Worm (Caenorhabditis elegans) whole organism, L3 larva: ENCODE results near the gene F13H8.8.

ENCODE experiments used
- ZK546.5 ChIP-seq: sonication (generic microtip); optimal IDR thresholded peaks from 2 replicates; lab custom pipeline; 2017; ENCODE audit warnings: missing biosample characterization, missing genetic modification characterization
- ama-1 ChIP-seq: fragments of 150-350 bp; optimal IDR thresholded peaks from 2 replicates; lab custom pipeline; 2018
- ceh-16 ChIP-seq: sonication (generic microtip); optimal IDR thresholded peaks from 2 replicates; lab custom pipeline; 2017; ENCODE audit warnings: missing biosample characterization, missing genetic modification characterization
- ceh-28 ChIP-seq: fragments of 150-350 bp; optimal IDR thresholded peaks from 2 replicates; lab custom pipeline; 2014; ENCODE audit warnings: missing biosample characterization, missing genetic modification reagents, missing genetic modification characterization
- ceh-9 ChIP-seq: sonication (generic microtip); optimal IDR thresholded peaks from 2 replicates; lab custom pipeline; 2018; ENCODE audit warnings: missing biosample characterization, missing genetic modification characterization
- daf-12 ChIP-seq: fragments of 150-350 bp; optimal IDR thresholded peaks from 2 replicates; lab custom pipeline; 2014; ENCODE audit warnings: missing biosample characterization, missing genetic modification reagents, missing genetic modification characterization
- egl-5 ChIP-seq: fragments of 150-350 bp; optimal IDR thresholded peaks from 2 replicates; lab custom pipeline; 2017; ENCODE audit warnings: missing biosample characterization, missing genetic modification reagents, missing genetic modification characterization, inconsistent platforms
- elt-1 ChIP-seq: fragments of 150-350 bp; optimal IDR thresholded peaks from 2 replicates; lab custom pipeline; 2014; ENCODE audit warnings: missing biosample characterization, missing genetic modification characterization
- elt-2 ChIP-seq: sonication (generic microtip); optimal IDR thresholded peaks from 2 replicates; lab custom pipeline; 2016; ENCODE audit warnings: missing genetic modification reagents, mild to moderate bottlenecking, missing genetic modification characterization, missing compliant biosample characterization
- elt-3 ChIP-seq, 3 experiments: fragments of 150-350 bp in 1 of 3; sonication (generic microtip) in 2 of 3; optimal IDR thresholded peaks; 2 replicates in 2 of 3; 4 replicates in 1 of 3; lab custom pipeline; 2014 to 2017; ENCODE audit warnings: missing biosample characterization in 3 of 3, missing genetic modification characterization in 3 of 3
- eor-1 ChIP-seq, 2 experiments: fragments of 150-350 bp; optimal IDR thresholded peaks; 2 replicates each; lab custom pipeline; 2014 to 2018; ENCODE audit warnings: missing biosample characterization in 2 of 2, missing genetic modification characterization in 2 of 2
- fkh-2 ChIP-seq: fragments of 150-350 bp; optimal IDR thresholded peaks from 2 replicates; lab custom pipeline; 2014; ENCODE audit warnings: missing biosample characterization, missing genetic modification reagents, missing genetic modification characterization
- fos-1 ChIP-seq: fragments of 150-350 bp; optimal IDR thresholded peaks from 2 replicates; lab custom pipeline; 2014; ENCODE audit warnings: missing biosample characterization, missing genetic modification characterization
- lin-15B ChIP-seq: fragments of 150-350 bp; optimal IDR thresholded peaks from 2 replicates; lab custom pipeline; 2014; ENCODE audit warnings: missing biosample characterization, missing genetic modification characterization
- lin-39 ChIP-seq: fragments of 150-350 bp; optimal IDR thresholded peaks from 2 replicates; lab custom pipeline; 2018; ENCODE audit warnings: missing biosample characterization, missing genetic modification reagents, missing genetic modification characterization
- lsy-12 ChIP-seq: sonication (generic microtip); optimal IDR thresholded peaks from 2 replicates; lab custom pipeline; 2016; ENCODE audit warnings: mild to moderate bottlenecking, missing genetic modification characterization, missing compliant biosample characterization
- mdl-1 ChIP-seq: fragments of 150-350 bp; optimal IDR thresholded peaks from 2 replicates; lab custom pipeline; 2014; ENCODE audit warnings: missing biosample characterization, missing genetic modification characterization
- mml-1 ChIP-seq: fragments of 150-350 bp; sonication (generic microtip); optimal IDR thresholded peaks from 3 replicates; lab custom pipeline; 2014; ENCODE audit warnings: missing biosample characterization, missing genetic modification characterization
- nfya-1 ChIP-seq: sonication (generic microtip); optimal IDR thresholded peaks from 2 replicates; lab custom pipeline; 2017; ENCODE audit warnings: missing genetic modification characterization, mild to moderate bottlenecking, missing compliant biosample characterization, antibody characterized with exemption, moderate library complexity; ENCODE audit not compliant: insufficient read depth
- nhr-11 ChIP-seq: fragments of 150-350 bp; optimal IDR thresholded peaks from 2 replicates; lab custom pipeline; 2014; ENCODE audit warnings: missing biosample characterization, missing genetic modification characterization
- nhr-23 ChIP-seq: fragments of 150-350 bp; optimal IDR thresholded peaks from 2 replicates; lab custom pipeline; 2014; ENCODE audit warnings: missing biosample characterization, missing genetic modification reagents, missing genetic modification characterization
- nhr-237 ChIP-seq: fragments of 150-350 bp; optimal IDR thresholded peaks from 2 replicates; lab custom pipeline; 2014; ENCODE audit warnings: missing biosample characterization, missing genetic modification characterization
- nhr-28 ChIP-seq: fragments of 150-350 bp; optimal IDR thresholded peaks from 2 replicates; lab custom pipeline; 2014; ENCODE audit warnings: missing biosample characterization, missing genetic modification characterization
- nhr-43 ChIP-seq: sonication (generic microtip); optimal IDR thresholded peaks from 2 replicates; lab custom pipeline; 2016; ENCODE audit warnings: mild to moderate bottlenecking, missing genetic modification characterization, missing compliant biosample characterization; ENCODE audit not compliant: poor library complexity, severe bottlenecking
- nhr-76 ChIP-seq: fragments of 150-350 bp; sonication (generic microtip); optimal IDR thresholded peaks from 5 replicates; lab custom pipeline; 2014; ENCODE audit warnings: missing biosample characterization, missing genetic modification characterization
- nhr-77 ChIP-seq: fragments of 150-350 bp; optimal IDR thresholded peaks from 2 replicates; lab custom pipeline; 2014; ENCODE audit warnings: missing biosample characterization, missing genetic modification characterization
- pha-4 ChIP-seq: fragments of 150-350 bp; optimal IDR thresholded peaks from 2 replicates; lab custom pipeline; 2014; ENCODE audit warnings: missing biosample characterization, missing genetic modification reagents, missing genetic modification characterization
- pqm-1 ChIP-seq: fragments of 150-350 bp; optimal IDR thresholded peaks from 2 replicates; lab custom pipeline; 2017; ENCODE audit warnings: missing biosample characterization, missing genetic modification characterization, inconsistent platforms
- sea-2 ChIP-seq: fragments of 150-350 bp; sonication (generic microtip); optimal IDR thresholded peaks from 4 replicates; lab custom pipeline; 2014; ENCODE audit warnings: missing biosample characterization, missing genetic modification reagents, missing genetic modification characterization
- skn-1 ChIP-seq: fragments of 150-350 bp; optimal IDR thresholded peaks from 2 replicates; lab custom pipeline; 2014; ENCODE audit warnings: missing biosample characterization, missing genetic modification characterization
- tbx-2 ChIP-seq: sonication (generic microtip); optimal IDR thresholded peaks from 2 replicates; lab custom pipeline; 2016; ENCODE audit warnings: mild to moderate bottlenecking, missing genetic modification characterization, missing compliant biosample characterization
- unc-39 ChIP-seq: sonication (generic microtip); optimal IDR thresholded peaks from 4 replicates; lab custom pipeline; 2017; ENCODE audit warnings: missing biosample characterization, missing genetic modification characterization
- unc-62 ChIP-seq: fragments of 150-350 bp; sonication (generic microtip); optimal IDR thresholded peaks from 4 replicates; lab custom pipeline; 2014; ENCODE audit warnings: missing biosample characterization, missing genetic modification reagents, missing genetic modification characterization
- zag-1 ChIP-seq: fragments of 150-350 bp; optimal IDR thresholded peaks from 2 replicates; lab custom pipeline; 2014; ENCODE audit warnings: missing biosample characterization, missing genetic modification characterization
- ztf-11 ChIP-seq: fragments of 150-350 bp; optimal IDR thresholded peaks from 2 replicates; lab custom pipeline; 2014; ENCODE audit warnings: missing biosample characterization, missing genetic modification characterization

The F13H8.8 gene

DNA sequence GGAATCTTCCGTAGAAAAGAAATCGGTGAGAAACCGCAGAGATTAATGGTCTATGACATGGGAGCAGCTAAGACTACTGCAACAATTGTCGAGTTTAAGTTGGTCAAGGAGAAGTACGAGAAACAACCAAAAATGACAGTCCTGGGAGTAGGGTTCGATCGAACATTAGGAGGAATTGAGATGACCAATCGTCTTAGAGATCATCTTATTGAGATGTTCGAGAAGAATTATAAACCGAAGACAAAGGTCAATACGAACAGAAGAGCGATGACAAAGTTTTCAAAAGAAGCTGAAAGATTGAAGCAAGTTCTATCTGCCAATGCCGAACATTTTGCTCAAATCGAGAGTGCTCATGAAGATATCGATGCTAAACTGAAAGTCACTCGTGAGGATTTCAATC lies 19.9 kb downstream of the F13H8.8 start:
- TF ChIP-seq nhr-237 (tag; lab: Kevin White, UChicago) (no peak), nfya-1 (tag; lab: Kevin White, UChicago) (no peak), pqm-1 (tag; lab: Kevin White, UChicago) (no peak), unc-62 (GFP tag; lab: Kevin White, UChicago) (no peak), eor-1 (tag; optimal IDR thresholded peaks at IDR 0.05; lab: Kevin White, UChicago) (no peak), mdl-1 (tag; lab: Kevin White, UChicago) (no peak), unc-39 (tag; lab: Kevin White, UChicago) (no peak), zag-1 (no peak), lsy-12 (tag; lab: Kevin White, UChicago) (no peak), nhr-77 (tag; lab: Kevin White, UChicago) (no peak), elt-1 (no peak)

DNA sequence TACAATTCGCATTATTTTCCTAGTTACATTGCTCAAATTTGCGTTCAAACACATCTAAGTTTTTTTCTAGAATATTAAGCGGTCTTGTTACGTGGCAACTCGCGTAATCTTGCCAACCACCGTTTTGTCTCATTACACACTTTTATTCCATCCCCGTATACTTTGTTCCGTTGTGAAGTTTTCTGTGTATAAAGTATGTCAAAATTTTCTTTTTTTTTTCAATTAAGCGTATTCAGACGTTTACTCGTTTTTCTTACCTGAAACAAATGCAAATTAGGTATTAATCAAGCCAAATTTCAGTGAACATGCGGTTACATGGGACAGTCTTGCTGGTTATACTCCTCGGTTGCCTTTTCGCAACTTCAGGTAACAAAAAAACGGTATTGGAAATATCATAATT lies 20.9 kb downstream of the F13H8.8 start, which contains the start of gene T24H7.2:
Gene T24H7.2, plus strand, starts transcription at position 301 of the 400 bp plus-strand sequence.
- no peak for TF ChIP-seq egl-5 (tag; lab: Kevin White, UChicago)
- no peak for TF ChIP-seq pqm-1 (tag; lab: Kevin White, UChicago)
- TF ChIP-seq nhr-43 (tag; lab: Kevin White, UChicago) = no peak
- no peak for TF ChIP-seq daf-12
- TF ChIP-seq lin-15B (tag; lab: Kevin White, UChicago) = no peak
- TF ChIP-seq elt-2 (tag; lab: Kevin White, UChicago) = no peak
- no peak for TF ChIP-seq nhr-11 (tag; lab: Kevin White, UChicago)
- no peak for TF ChIP-seq zag-1
- TF ChIP-seq eor-1 (tag; optimal IDR thresholded peaks at IDR 0.05; lab: Kevin White, UChicago) = no peak
- TF ChIP-seq elt-3 (tag; optimal IDR thresholded peaks at IDR 0.05; lab: Kevin White, UChicago) = no peak
- TF ChIP-seq ceh-28 (tag; lab: Kevin White, UChicago) = no peak

DNA sequence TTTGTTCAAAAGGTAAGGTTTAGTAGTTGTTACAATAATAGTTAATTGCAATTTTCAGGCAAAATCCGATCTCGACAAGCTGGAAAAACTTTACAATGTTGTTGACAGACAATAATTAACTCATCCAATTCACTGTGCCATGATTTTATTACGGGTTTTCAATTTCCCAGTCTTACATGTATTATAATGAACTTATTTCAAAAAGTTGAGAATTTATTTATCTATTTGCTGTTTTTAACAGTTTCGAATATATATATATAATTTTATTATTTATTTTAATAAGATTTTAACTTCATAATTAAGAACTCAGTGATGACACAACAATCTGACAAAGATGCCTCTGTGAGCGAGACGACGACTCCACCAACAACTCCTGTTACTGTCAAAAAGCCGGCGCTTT lies 21.8 kb downstream of the F13H8.8 start, which contains the start of gene lelo-1:
Gene lelo-1, plus strand, starts transcription at position 301 of the 400 bp plus-strand sequence.
- TF ChIP-seq fos-1 = no peak
- no peak for TF ChIP-seq pqm-1 (tag; lab: Kevin White, UChicago)
- TF ChIP-seq sea-2 (GFP tag; lab: Kevin White, UChicago) = no peak
- no peak for TF ChIP-seq elt-2 (tag; lab: Kevin White, UChicago)
- TF ChIP-seq ceh-9 (tag; lab: Kevin White, UChicago) = no peak
- TF ChIP-seq tbx-2 (tag; lab: Kevin White, UChicago) = no peak
- no peak for TF ChIP-seq nhr-76 (tag; lab: Kevin White, UChicago)
- TF ChIP-seq ceh-28 (tag; lab: Kevin White, UChicago) = no peak
- TF ChIP-seq ceh-16 = no peak
- TF ChIP-seq nhr-23 (tag; lab: Kevin White, UChicago) = no peak
- no peak for TF ChIP-seq ama-1
- no peak for TF ChIP-seq skn-1
- TF ChIP-seq ztf-11 (tag; lab: Kevin White, UChicago) = no peak
- no peak for TF ChIP-seq eor-1 (tag; optimal IDR thresholded peaks at IDR 0.05; lab: Kevin White, UChicago)
- TF ChIP-seq lin-39 (tag; lab: Kevin White, UChicago) = no peak
- no peak for TF ChIP-seq nhr-237 (tag; lab: Kevin White, UChicago)
- no peak for TF ChIP-seq nhr-11 (tag; lab: Kevin White, UChicago)
- TF ChIP-seq, all 47 proteins: peak for 0

DNA sequence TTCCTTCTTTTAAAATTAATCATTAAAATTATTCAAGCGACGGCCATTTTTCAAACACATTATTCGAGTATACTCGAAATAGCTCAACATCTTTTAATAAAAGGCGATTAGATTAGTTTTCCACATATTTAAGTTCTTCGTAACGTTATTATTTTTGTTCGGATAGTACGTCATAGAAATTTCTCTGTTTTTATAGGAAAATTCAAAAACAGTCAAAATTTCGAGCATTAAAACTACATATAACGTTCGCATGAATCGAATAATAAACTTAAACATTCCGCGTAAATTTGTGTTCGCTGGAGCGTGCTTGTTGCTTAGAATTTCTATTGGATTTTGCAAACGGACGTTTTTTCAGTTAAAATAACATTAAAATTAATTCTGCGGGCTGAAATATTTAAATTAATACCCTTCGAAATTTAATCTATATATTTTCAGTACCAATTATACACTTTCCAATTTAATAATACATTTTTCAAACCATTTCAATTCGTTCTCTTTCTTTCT lies 22.6 kb downstream of the F13H8.8 start, which contains the start of gene blos-4:
Gene blos-4, plus strand, starts transcription at position 51 of the 504 bp plus-strand sequence.
- no peak for TF ChIP-seq ama-1
- no peak for TF ChIP-seq skn-1
- TF ChIP-seq ceh-16 = no peak
- TF ChIP-seq pha-4 (tag; lab: Kevin White, UChicago) = no peak
- TF ChIP-seq eor-1 (tag; optimal IDR thresholded peaks at IDR 0.05; lab: Kevin White, UChicago) = no peak
- no peak for TF ChIP-seq nhr-43 (tag; lab: Kevin White, UChicago)
- no peak for TF ChIP-seq nhr-237 (tag; lab: Kevin White, UChicago)
- no peak for TF ChIP-seq ZK546.5 (tag; lab: Kevin White, UChicago)
- no peak for TF ChIP-seq fos-1
- TF ChIP-seq nhr-28 (tag; lab: Kevin White, UChicago) = no peak
- TF ChIP-seq mml-1 (tag; lab: Kevin White, UChicago) = no peak
- TF ChIP-seq nfya-1 (tag; lab: Kevin White, UChicago) = no peak
- no peak for TF ChIP-seq fkh-2 (tag; lab: Kevin White, UChicago)
- TF ChIP-seq pqm-1 (tag; lab: Kevin White, UChicago) = no peak
- TF ChIP-seq ceh-9 (tag; lab: Kevin White, UChicago) = no peak
- TF ChIP-seq nhr-23 (tag; lab: Kevin White, UChicago) = no peak
- TF ChIP-seq lsy-12 (tag; lab: Kevin White, UChicago) = no peak
- no peak for TF ChIP-seq ztf-11 (tag; lab: Kevin White, UChicago)
- TF ChIP-seq unc-39 (tag; lab: Kevin White, UChicago) = no peak
- TF ChIP-seq lin-15B (tag; lab: Kevin White, UChicago) = no peak
